Worm (Caenorhabditis elegans) whole organism, early embryonic: ENCODE data around the gene R07D5.2.

Experiments used
- B0310.2 ChIP-seq: sonication (generic microtip); optimal IDR thresholded peaks from 2 replicates; lab custom pipeline; 2016; ENCODE audit warnings: mild to moderate bottlenecking, missing genetic modification characterization, missing compliant biosample characterization
- F13C5.2 ChIP-seq: sonication (generic microtip); optimal IDR thresholded peaks from 2 replicates; lab custom pipeline; 2017; ENCODE audit warnings: mild to moderate bottlenecking, missing genetic modification characterization, inconsistent platforms, missing compliant biosample characterization
- aly-1 ChIP-seq: sonication (generic microtip); optimal IDR thresholded peaks from 2 replicates; lab custom pipeline; 2016; ENCODE audit warnings: missing genetic modification characterization, missing compliant biosample characterization
- ama-1 ChIP-seq: fragments of 150-350 bp; optimal IDR thresholded peaks from 2 replicates; lab custom pipeline; 2014
- ceh-13 ChIP-seq: fragments of 200-800 bp; sonication (Bioruptor generic); optimal IDR thresholded peaks from 2 replicates; lab custom pipeline; 2018; ENCODE audit warnings: mild to moderate bottlenecking, missing genetic modification characterization, missing compliant biosample characterization
- ceh-36 ChIP-seq: sonication (generic microtip); optimal IDR thresholded peaks from 2 replicates; lab custom pipeline; 2016; ENCODE audit warnings: missing genetic modification characterization, inconsistent platforms, missing compliant biosample characterization
- ets-7 ChIP-seq: sonication (generic microtip); optimal IDR thresholded peaks from 2 replicates; lab custom pipeline; 2016; ENCODE audit warnings: missing genotype, missing genetic modification characterization, missing compliant biosample characterization
- flt-1 ChIP-seq: fragments of 200-800 bp; sonication (Bioruptor generic); IDR thresholded peaks from 2 replicates; pipeline ENCODE4 v1.3.6; 2022; ENCODE audit warnings: missing genetic modification characterization, missing compliant biosample characterization
- hmbx-1 ChIP-seq: sonication (generic microtip); optimal IDR thresholded peaks from 2 replicates; lab custom pipeline; 2016; ENCODE audit warnings: mild to moderate bottlenecking, missing genetic modification characterization, missing compliant biosample characterization
- hmg-4 ChIP-seq: fragments of 200-800 bp; sonication (Bioruptor generic); optimal IDR thresholded peaks from 2 replicates; lab custom pipeline; 2018; ENCODE audit warnings: mild to moderate bottlenecking, missing genetic modification characterization, missing compliant biosample characterization
- hnd-1 ChIP-seq: sonication (generic microtip); optimal IDR thresholded peaks from 2 replicates; lab custom pipeline; 2016; ENCODE audit warnings: missing genetic modification characterization, missing compliant biosample characterization
- pes-1 ChIP-seq: fragments of 200-800 bp; sonication (Bioruptor generic); IDR thresholded peaks from 2 replicates; pipeline ENCODE4 v1.3.6; 2022; ENCODE audit warnings: missing genetic modification reagents, missing genetic modification characterization, missing compliant biosample characterization
- scrt-1 ChIP-seq: fragments of 200-800 bp; sonication (Bioruptor generic); IDR thresholded peaks from 2 replicates; pipeline ENCODE4 v1.3.6; 2022; ENCODE audit warnings: missing genetic modification characterization, missing compliant biosample characterization
- sea-1 ChIP-seq: fragments of 200-800 bp; sonication (Bioruptor generic); conservative IDR thresholded peaks from 2 replicates; pipeline ENCODE4 v1.3.6; 2022; ENCODE audit warnings: missing genetic modification characterization, missing compliant biosample characterization
- tbx-11 ChIP-seq: fragments of 200-800 bp; sonication (Bioruptor generic); IDR thresholded peaks from 2 replicates; pipeline ENCODE4 v1.3.6; 2022; ENCODE audit warnings: missing genetic modification characterization, missing compliant biosample characterization
- tbx-37 ChIP-seq: fragments of 200-800 bp; sonication (Bioruptor generic); conservative IDR thresholded peaks from 2 replicates; pipeline ENCODE4 v1.3.6; 2022; ENCODE audit warnings: missing genetic modification reagents, missing genetic modification characterization, missing compliant biosample characterization
- tra-4 ChIP-seq: sonication (generic microtip); optimal IDR thresholded peaks from 2 replicates; lab custom pipeline; 2017; ENCODE audit warnings: missing genetic modification characterization, missing compliant biosample characterization

The R07D5.2 gene

ce11 chrX:15077597-15078261 lies 38.7 kb downstream of the R07D5.2 start, which contains the start of the genes H40L08.8, H40L08.2 and H40L08.7:
H40L08.8 (minus strand) TSS chrX:15077633.
H40L08.2 (minus strand) TSS chrX:15077744.
H40L08.7 (minus strand) TSS chrX:15077744.
- TF ChIP-seq ama-1 (lab: Kevin White, UChicago): no peak
- no peak for TF ChIP-seq tra-4 (tag; lab: Kevin White, UChicago)
- no peak for TF ChIP-seq hnd-1 (tag; lab: Kevin White, UChicago)
- no peak for TF ChIP-seq B0310.2
- TF ChIP-seq tbx-37: no peak
- TF ChIP-seq ets-7 (tag; lab: Kevin White, UChicago): no peak
- no peak for TF ChIP-seq flt-1 (GFP tag; lab: Robert Waterston, UW)
- no peak for TF ChIP-seq scrt-1 (GFP tag; lab: Robert Waterston, UW)
- no peak for TF ChIP-seq hmg-4

ce11 chrX:15076909-15077308 lies 39.5 kb downstream of the R07D5.2 start:
- no peak for TF ChIP-seq ceh-13 (GFP tag; lab: Kevin White, UChicago)
- TF ChIP-seq ama-1 (lab: Kevin White, UChicago): no peak
- TF ChIP-seq tbx-37: no peak

ce11 chrX:15076042-15076565 lies 40.3 kb downstream of the R07D5.2 start, which contains the start of the genes H40L08.3 and H40L08.9:
H40L08.3 (minus strand) TSS chrX:15076092.
H40L08.9 (minus strand) TSS chrX:15076480.
- TF ChIP-seq tra-4 (tag; lab: Kevin White, UChicago): no peak
- no peak for TF ChIP-seq ceh-13 (GFP tag; lab: Kevin White, UChicago)

- no peak for TF ChIP-seq F13C5.2 (tag; lab: Kevin White, UChicago)
- no peak for TF ChIP-seq tbx-37
- TF ChIP-seq hmg-4: no peak
- TF ChIP-seq ceh-13 (GFP tag; lab: Kevin White, UChicago): no peak
- TF ChIP-seq hmbx-1 (tag; lab: Kevin White, UChicago): no peak
These were observed 41.2 kb downstream of the R07D5.2 start for ce11 chrX:15075170-15075569.

- TF ChIP-seq hnd-1 (tag; lab: Kevin White, UChicago) (no peak), pes-1 (no peak), tbx-37 (no peak), B0310.2 (no peak), ceh-13 (GFP tag; lab: Kevin White, UChicago) (no peak), sea-1 (GFP tag; lab: Robert Waterston, UW) (no peak), ets-7 (tag; lab: Kevin White, UChicago) (no peak), scrt-1 (GFP tag; lab: Robert Waterston, UW) (no peak), F13C5.2 (tag; lab: Kevin White, UChicago) (no peak)
These were observed 42.9 kb downstream of the R07D5.2 start for ce11 chrX:15073479-15073878.

- TF ChIP-seq pes-1: no peak
- TF ChIP-seq tbx-37: no peak
- no peak for TF ChIP-seq ets-7 (tag; lab: Kevin White, UChicago)
- no peak for TF ChIP-seq tbx-11
- no peak for TF ChIP-seq F13C5.2 (tag; lab: Kevin White, UChicago)
- TF ChIP-seq aly-1 (tag; lab: Kevin White, UChicago): no peak
- TF ChIP-seq flt-1 (GFP tag; lab: Robert Waterston, UW): no peak
- TF ChIP-seq ama-1 (lab: Kevin White, UChicago): no peak
- no peak for TF ChIP-seq ceh-36 (tag; lab: Kevin White, UChicago)
- no peak for TF ChIP-seq scrt-1 (GFP tag; lab: Robert Waterston, UW)
- TF ChIP-seq sea-1 (GFP tag; lab: Robert Waterston, UW): no peak
- no peak for TF ChIP-seq tra-4 (tag; lab: Kevin White, UChicago)
- no peak for TF ChIP-seq ceh-13 (GFP tag; lab: Kevin White, UChicago)
- TF ChIP-seq hmbx-1 (tag; lab: Kevin White, UChicago): no peak
- TF ChIP-seq hmg-4: no peak
- TF ChIP-seq hnd-1 (tag; lab: Kevin White, UChicago): no peak
- no peak for TF ChIP-seq B0310.2
These were observed 43.5 kb downstream of the R07D5.2 start for ce11 chrX:15072877-15073276.

ce11 chrX:15070137-15070536 lies 46.3 kb downstream of the R07D5.2 start:
- TF ChIP-seq hmg-4: no peak
- TF ChIP-seq hnd-1 (tag; lab: Kevin White, UChicago): no peak
- no peak for TF ChIP-seq pes-1
- TF ChIP-seq hmbx-1 (tag; lab: Kevin White, UChicago): no peak
- no peak for TF ChIP-seq ets-7 (tag; lab: Kevin White, UChicago)
- TF ChIP-seq scrt-1 (GFP tag; lab: Robert Waterston, UW): no peak
- no peak for TF ChIP-seq flt-1 (GFP tag; lab: Robert Waterston, UW)
- no peak for TF ChIP-seq aly-1 (tag; lab: Kevin White, UChicago)
- no peak for TF ChIP-seq tra-4 (tag; lab: Kevin White, UChicago)
- no peak for TF ChIP-seq ceh-13 (GFP tag; lab: Kevin White, UChicago)
- no peak for TF ChIP-seq B0310.2

- TF ChIP-seq ama-1 (lab: Kevin White, UChicago) (no peak), tbx-11 (no peak), hmbx-1 (tag; lab: Kevin White, UChicago) (no peak), pes-1 (no peak), flt-1 (GFP tag; lab: Robert Waterston, UW) (no peak), F13C5.2 (tag; lab: Kevin White, UChicago) (no peak), ceh-13 (GFP tag; lab: Kevin White, UChicago) (no peak), ets-7 (tag; lab: Kevin White, UChicago) (no peak), scrt-1 (GFP tag; lab: Robert Waterston, UW) (no peak)
These were observed 47.2 kb downstream of the R07D5.2 start, which contains the start of gene mam-6 for ce11 chrX:15069242-15069641. mam-6 (minus strand) TSS chrX:15069342.
